Worm (Caenorhabditis elegans) whole organism, L3 larva: Measurements from ENCODE around the gene dgk-1.

Experiments
- aly-2 ChIP-seq: fragments of 150-350 bp; optimal IDR thresholded peaks from 2 replicates; lab custom pipeline; 2014; ENCODE audit warnings: missing biosample characterization, missing genetic modification characterization
- ama-1 ChIP-seq: fragments of 150-350 bp; optimal IDR thresholded peaks from 2 replicates; lab custom pipeline; 2018
- ceh-28 ChIP-seq: fragments of 150-350 bp; optimal IDR thresholded peaks from 2 replicates; lab custom pipeline; 2014; ENCODE audit warnings: missing biosample characterization, missing genetic modification reagents, missing genetic modification characterization
- daf-12 ChIP-seq: fragments of 150-350 bp; optimal IDR thresholded peaks from 2 replicates; lab custom pipeline; 2014; ENCODE audit warnings: missing biosample characterization, missing genetic modification reagents, missing genetic modification characterization
- egl-27 ChIP-seq: sonication (generic microtip); optimal IDR thresholded peaks from 4 replicates; lab custom pipeline; 2017; ENCODE audit warnings: missing biosample characterization, missing genetic modification reagents, missing genetic modification characterization
- eor-1 ChIP-seq, 2 experiments: fragments of 150-350 bp; optimal IDR thresholded peaks; 2 replicates each; lab custom pipeline; 2014 to 2018; ENCODE audit warnings: missing biosample characterization in 2 of 2, missing genetic modification characterization in 2 of 2
- fos-1 ChIP-seq: fragments of 150-350 bp; optimal IDR thresholded peaks from 2 replicates; lab custom pipeline; 2014; ENCODE audit warnings: missing biosample characterization, missing genetic modification characterization
- jun-1 ChIP-seq: fragments of 150-350 bp; optimal IDR thresholded peaks from 2 replicates; lab custom pipeline; 2014; ENCODE audit warnings: missing biosample characterization, missing genetic modification reagents, missing genetic modification characterization
- lin-15B ChIP-seq: fragments of 150-350 bp; optimal IDR thresholded peaks from 2 replicates; lab custom pipeline; 2014; ENCODE audit warnings: missing biosample characterization, missing genetic modification characterization
- mml-1 ChIP-seq: fragments of 150-350 bp; sonication (generic microtip); optimal IDR thresholded peaks from 3 replicates; lab custom pipeline; 2014; ENCODE audit warnings: missing biosample characterization, missing genetic modification characterization
- nhr-23 ChIP-seq: fragments of 150-350 bp; optimal IDR thresholded peaks from 2 replicates; lab custom pipeline; 2014; ENCODE audit warnings: missing biosample characterization, missing genetic modification reagents, missing genetic modification characterization
- nhr-25 ChIP-seq: sonication (generic microtip); optimal IDR thresholded peaks from 2 replicates; lab custom pipeline; 2017; ENCODE audit warnings: missing biosample characterization, missing genetic modification characterization
- pqm-1 ChIP-seq: fragments of 150-350 bp; optimal IDR thresholded peaks from 2 replicates; lab custom pipeline; 2017; ENCODE audit warnings: missing biosample characterization, missing genetic modification characterization, inconsistent platforms
- ztf-11 ChIP-seq: fragments of 150-350 bp; optimal IDR thresholded peaks from 2 replicates; lab custom pipeline; 2014; ENCODE audit warnings: missing biosample characterization, missing genetic modification characterization

ce11 chrX:963171-963570 lies 28.1 kb downstream of the dgk-1 start, which contains the start of gene ncs-1:
- TF ChIP-seq nhr-23 (tag; lab: Kevin White, UChicago) (no peak), lin-15B (tag; lab: Kevin White, UChicago) (no peak), egl-27 (no peak), ama-1 (lab: Kevin White, UChicago) (no peak), daf-12 (tag; lab: Kevin White, UChicago) (no peak), eor-1 (tag; optimal IDR thresholded peaks at IDR 0.05; lab: Kevin White, UChicago) (no peak), mml-1 (no peak), pqm-1 (tag; lab: Kevin White, UChicago) (no peak), nhr-25 (tag; lab: Kevin White, UChicago) (no peak), fos-1 (tag; lab: Kevin White, UChicago) (no peak), aly-2 (tag; lab: Kevin White, UChicago) (no peak), ztf-11 (tag; lab: Kevin White, UChicago) (no peak), ceh-28 (no peak), jun-1 (tag; lab: Kevin White, UChicago) (no peak)
